Worm (Caenorhabditis elegans) whole organism, midembryonic: ENCODE results near the gene T28A8.6.

ENCODE experiments used
- T22C8.4 ChIP-seq: fragments of 200-800 bp; sonication (Bioruptor generic); IDR thresholded peaks from 2 replicates; pipeline ENCODE4 v1.3.6; 2022; ENCODE audit warnings: missing genetic modification characterization, missing compliant biosample characterization
- cog-1 ChIP-seq: sonication (generic microtip); optimal IDR thresholded peaks from 2 replicates; lab custom pipeline; 2016; ENCODE audit warnings: missing genetic modification characterization, missing compliant biosample characterization
- flt-1 ChIP-seq: fragments of 200-800 bp; sonication (Bioruptor generic); IDR thresholded peaks from 2 replicates; pipeline ENCODE4 v1.3.6; 2022; ENCODE audit warnings: missing genetic modification characterization, missing compliant biosample characterization
- klf-2 ChIP-seq: fragments of 200-800 bp; sonication (Bioruptor generic); conservative IDR thresholded peaks from 2 replicates; pipeline ENCODE4 v1.3.6; 2022; ENCODE audit warnings: missing genetic modification reagents, missing genetic modification characterization, missing compliant biosample characterization
- med-1 ChIP-seq: sonication (generic microtip); optimal IDR thresholded peaks from 2 replicates; lab custom pipeline; 2017; ENCODE audit warnings: missing genetic modification characterization, mild to moderate bottlenecking, missing compliant biosample characterization, antibody characterized with exemption, missing genetic modification reagents; ENCODE audit not compliant: insufficient read depth
- ref-1 ChIP-seq: fragments of 200-800 bp; sonication (Bioruptor generic); conservative IDR thresholded peaks from 2 replicates; pipeline ENCODE4 v1.3.6; 2022; ENCODE audit warnings: missing genetic modification reagents, missing genetic modification characterization, missing compliant biosample characterization
- tab-1 ChIP-seq: fragments of 200-800 bp; sonication (Bioruptor generic); IDR thresholded peaks from 2 replicates; pipeline ENCODE4 v1.3.6; 2022; ENCODE audit warnings: missing genetic modification characterization, missing compliant biosample characterization
- ztf-23 ChIP-seq: fragments of 200-800 bp; sonication (Bioruptor generic); IDR thresholded peaks from 2 replicates; pipeline ENCODE4 v1.3.6; 2022; ENCODE audit warnings: missing genetic modification reagents, missing genetic modification characterization, missing compliant biosample characterization
- ztf-29 ChIP-seq: fragments of 200-800 bp; sonication (Bioruptor generic); IDR thresholded peaks from 2 replicates; pipeline ENCODE4 v1.3.6; 2022; ENCODE audit warnings: missing genetic modification reagents, missing genetic modification characterization, missing compliant biosample characterization

Gene T28A8.6

ce11 chrIII:13502513-13502912 lies 3.5 kb downstream of the T28A8.6 start, which contains the start of gene T28A8.8:
Gene T28A8.8, plus strand, starts transcription at chrIII:13502813.
- TF ChIP-seq med-1 (GFP tag; lab: Kevin White, UChicago) (no peak), cog-1 (tag; lab: Kevin White, UChicago) (no peak)

ce11 chrIII:13503379-13503778 lies 4.4 kb downstream of the T28A8.6 start, which contains the start of gene T28A8.4:
Gene T28A8.4, plus strand, starts transcription at chrIII:13503679.
- TF ChIP-seq ztf-23 (GFP tag; lab: Robert Waterston, UW) (no peak), ref-1 (GFP tag; lab: Robert Waterston, UW) (no peak), cog-1 (tag; lab: Kevin White, UChicago) (no peak), tab-1 (GFP tag; lab: Robert Waterston, UW) (no peak), flt-1 (GFP tag; lab: Robert Waterston, UW) (no peak), klf-2 (no peak), T22C8.4 (GFP tag; lab: Robert Waterston, UW) (no peak), med-1 (GFP tag; lab: Kevin White, UChicago) (no peak), ztf-29 (GFP tag; lab: Robert Waterston, UW) (no peak)

ce11 chrIII:13505718-13506117 lies 6.7 kb downstream of the T28A8.6 start, which contains the start of gene T28A8.3:
Gene T28A8.3, plus strand, starts transcription at chrIII:13506018.
- TF ChIP-seq flt-1 (GFP tag; lab: Robert Waterston, UW) (no peak), T22C8.4 (GFP tag; lab: Robert Waterston, UW) (no peak), ref-1 (GFP tag; lab: Robert Waterston, UW) (no peak), ztf-23 (GFP tag; lab: Robert Waterston, UW) (no peak), klf-2 (no peak), ztf-29 (GFP tag; lab: Robert Waterston, UW) (no peak), med-1 (GFP tag; lab: Kevin White, UChicago) (no peak), cog-1 (tag; lab: Kevin White, UChicago) (no peak), tab-1 (GFP tag; lab: Robert Waterston, UW) (no peak)

- TF ChIP-seq cog-1 (tag; lab: Kevin White, UChicago) (no peak), klf-2 (no peak), T22C8.4 (GFP tag; lab: Robert Waterston, UW) (no peak), med-1 (GFP tag; lab: Kevin White, UChicago) (no peak), tab-1 (GFP tag; lab: Robert Waterston, UW) (no peak), ztf-23 (GFP tag; lab: Robert Waterston, UW) (no peak), ref-1 (GFP tag; lab: Robert Waterston, UW) (no peak), ztf-29 (GFP tag; lab: Robert Waterston, UW) (no peak), flt-1 (GFP tag; lab: Robert Waterston, UW) (no peak)
Measured at ce11 chrIII:13510753-13511152, 11.8 kb downstream of the T28A8.6 start.

- TF ChIP-seq ztf-29 (GFP tag; lab: Robert Waterston, UW) (no peak), flt-1 (GFP tag; lab: Robert Waterston, UW) (no peak), T22C8.4 (GFP tag; lab: Robert Waterston, UW) (peak; percentile 70), med-1 (GFP tag; lab: Kevin White, UChicago) (no peak), ztf-23 (GFP tag; lab: Robert Waterston, UW) (no peak), cog-1 (tag; lab: Kevin White, UChicago) (no peak), ref-1 (GFP tag; lab: Robert Waterston, UW) (no peak), tab-1 (GFP tag; lab: Robert Waterston, UW) (no peak)
Measured at ce11 chrIII:13514470-13514869, 15.5 kb downstream of the T28A8.6 start, which contains the start of gene mlh-1. Gene mlh-1, minus strand, starts transcription at chrIII:13514570.

- TF ChIP-seq tab-1 (GFP tag; lab: Robert Waterston, UW), result no peak
- no peak for TF ChIP-seq ztf-23 (GFP tag; lab: Robert Waterston, UW)
- TF ChIP-seq ztf-29 (GFP tag; lab: Robert Waterston, UW), result no peak
- TF ChIP-seq T22C8.4 (GFP tag; lab: Robert Waterston, UW), result no peak
- no peak for TF ChIP-seq ref-1 (GFP tag; lab: Robert Waterston, UW)
- TF ChIP-seq klf-2, result no peak
- TF ChIP-seq cog-1 (tag; lab: Kevin White, UChicago), result no peak
- TF ChIP-seq med-1 (GFP tag; lab: Kevin White, UChicago), result no peak
- TF ChIP-seq flt-1 (GFP tag; lab: Robert Waterston, UW), result no peak
Measured at ce11 chrIII:13518437-13518836, 19.4 kb downstream of the T28A8.6 start.

- TF ChIP-seq cog-1 (tag; lab: Kevin White, UChicago) (no peak), ztf-29 (GFP tag; lab: Robert Waterston, UW) (no peak), klf-2 (no peak), ref-1 (GFP tag; lab: Robert Waterston, UW) (no peak), T22C8.4 (GFP tag; lab: Robert Waterston, UW) (no peak)
Measured at ce11 chrIII:13524021-13524420, 25.0 kb downstream of the T28A8.6 start, which contains the start of gene pod-1. Gene pod-1, minus strand, starts transcription at chrIII:13524121.

ce11 chrIII:13525118-13525839 lies 26.3 kb downstream of the T28A8.6 start:
- TF ChIP-seq ztf-29 (GFP tag; lab: Robert Waterston, UW) (no peak), flt-1 (GFP tag; lab: Robert Waterston, UW) (no peak), tab-1 (GFP tag; lab: Robert Waterston, UW) (no peak), klf-2 (no peak), ztf-23 (GFP tag; lab: Robert Waterston, UW) (no peak), med-1 (GFP tag; lab: Kevin White, UChicago) (no peak), T22C8.4 (GFP tag; lab: Robert Waterston, UW) (no peak), ref-1 (GFP tag; lab: Robert Waterston, UW) (no peak), cog-1 (tag; lab: Kevin White, UChicago) (no peak)

- TF ChIP-seq tab-1 (GFP tag; lab: Robert Waterston, UW), result no peak
- no peak for TF ChIP-seq cog-1 (tag; lab: Kevin White, UChicago)
- no peak for TF ChIP-seq T22C8.4 (GFP tag; lab: Robert Waterston, UW)
- no peak for TF ChIP-seq klf-2
- TF ChIP-seq ztf-29 (GFP tag; lab: Robert Waterston, UW), result no peak
- no peak for TF ChIP-seq med-1 (GFP tag; lab: Kevin White, UChicago)
- no peak for TF ChIP-seq ztf-23 (GFP tag; lab: Robert Waterston, UW)
- no peak for TF ChIP-seq ref-1 (GFP tag; lab: Robert Waterston, UW)
Measured at ce11 chrIII:13526191-13526590, 27.2 kb downstream of the T28A8.6 start.
